Worm (Caenorhabditis elegans) whole organism, L4 larva: ENCODE results near the gene rml-3.

ENCODE experiments used
- dpl-1 ChIP-seq: fragments of 150-350 bp; optimal IDR thresholded peaks from 2 replicates; lab custom pipeline; 2014; ENCODE audit warnings: missing biosample characterization, missing genetic modification reagents, missing genetic modification characterization
- egl-27 ChIP-seq: sonication (generic microtip); optimal IDR thresholded peaks from 3 replicates; lab custom pipeline; 2017; ENCODE audit warnings: missing biosample characterization, missing genetic modification reagents, missing genetic modification characterization
- nhr-11 ChIP-seq: fragments of 150-350 bp; optimal IDR thresholded peaks from 2 replicates; lab custom pipeline; 2014; ENCODE audit warnings: missing biosample characterization, missing genetic modification characterization
- nhr-111 ChIP-seq: fragments of 200-800 bp; sonication (Bioruptor generic); optimal IDR thresholded peaks from 2 replicates; lab custom pipeline; 2018; ENCODE audit warnings: mild to moderate bottlenecking, missing genetic modification characterization, missing compliant biosample characterization
- nhr-76 ChIP-seq: fragments of 150-350 bp; optimal IDR thresholded peaks from 2 replicates; lab custom pipeline; 2014; ENCODE audit warnings: missing biosample characterization, missing genetic modification characterization
- pha-4 ChIP-seq, 2 experiments: fragments of 150-350 bp in 1 of 2; fragments of 200-800 bp in 1 of 2; sonication (Bioruptor generic) in 1 of 2; IDR thresholded peaks in 1 of 2; optimal IDR thresholded peaks in 1 of 2; 2 replicates each; pipeline versions ENCODE4 v1.3.6 to Lab custom; 2014 to 2022; ENCODE audit warnings: missing genetic modification characterization in 2 of 2, missing genetic modification reagents in 2 of 2, missing biosample characterization in 1 of 2, missing compliant biosample characterization in 1 of 2
- skn-1 ChIP-seq: fragments of 150-350 bp; optimal IDR thresholded peaks from 2 replicates; lab custom pipeline; 2014; ENCODE audit warnings: missing biosample characterization, missing genetic modification characterization
- zip-11 ChIP-seq: fragments of 200-800 bp; sonication (Bioruptor generic); IDR thresholded peaks from 2 replicates; pipeline ENCODE4 v1.3.6; 2022; ENCODE audit warnings: missing genetic modification characterization, missing compliant biosample characterization
- ztf-11 ChIP-seq: fragments of 150-350 bp; optimal IDR thresholded peaks from 2 replicates; lab custom pipeline; 2014; ENCODE audit warnings: missing biosample characterization, missing genetic modification characterization

DNA sequence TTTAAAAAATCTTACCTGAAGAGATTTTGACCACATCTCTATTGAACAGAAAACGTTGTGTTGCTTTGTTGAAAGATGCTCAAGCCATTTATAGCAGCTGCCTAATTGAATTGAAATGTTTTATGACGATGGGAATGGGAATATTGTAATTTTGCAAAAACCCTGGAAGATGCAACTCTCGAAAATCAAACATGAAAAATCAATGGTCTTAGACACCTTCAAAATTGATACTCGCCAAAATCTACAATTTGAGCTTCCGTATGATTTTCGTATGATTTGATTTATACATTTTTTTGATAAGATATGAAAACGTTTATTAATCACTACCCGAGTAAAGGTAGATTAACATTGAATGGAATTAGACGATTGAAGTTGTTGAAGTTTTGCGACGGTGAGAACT, 30.4 kb downstream of the rml-3 start, which contains the start of gene C14F11.7:
- TF ChIP-seq pha-4 (GFP tag; IDR thresholded peaks at IDR 0.05; lab: Robert Waterston, UW) (no peak), pha-4 (tag; optimal IDR thresholded peaks at IDR 0.05; lab: Kevin White, UChicago) (no peak), nhr-11 (tag; lab: Kevin White, UChicago) (no peak), nhr-76 (no peak), egl-27 (tag; lab: Kevin White, UChicago) (no peak), zip-11 (GFP tag; lab: Robert Waterston, UW) (no peak), dpl-1 (GFP tag; lab: Kevin White, UChicago) (no peak), skn-1 (tag; lab: Kevin White, UChicago) (no peak), nhr-111 (GFP tag; lab: Kevin White, UChicago) (no peak), ztf-11 (tag; lab: Kevin White, UChicago) (no peak)
